Worm (Caenorhabditis elegans) whole organism, L4 larva: ENCODE results near the gene F35H10.5.

Source experiments
- arid-1 ChIP-seq: fragments of 200-800 bp; sonication (Bioruptor generic); conservative IDR thresholded peaks from 2 replicates; pipeline ENCODE4 v1.3.6; 2022; ENCODE audit warnings: missing genetic modification reagents, missing genetic modification characterization, missing compliant biosample characterization
- ces-1 ChIP-seq: fragments of 150-350 bp; sonication (generic microtip); optimal IDR thresholded peaks from 4 replicates; lab custom pipeline; 2014; ENCODE audit warnings: missing biosample characterization, missing genetic modification reagents, missing genetic modification characterization
- cey-2 ChIP-seq: sonication (generic microtip); optimal IDR thresholded peaks from 3 replicates; lab custom pipeline; 2017; ENCODE audit warnings: missing genetic modification characterization, mild to moderate bottlenecking, missing compliant biosample characterization, antibody characterized with exemption, borderline replicate concordance; ENCODE audit not compliant: insufficient read depth
- daf-8 ChIP-seq: fragments of 200-800 bp; sonication (Bioruptor generic); IDR thresholded peaks from 2 replicates; pipeline ENCODE4 v1.3.6; 2022; ENCODE audit warnings: missing genetic modification characterization, missing compliant biosample characterization
- dmd-9 ChIP-seq: fragments of 200-800 bp; sonication (Bioruptor generic); IDR thresholded peaks from 2 replicates; pipeline ENCODE4 v1.3.6; 2022; ENCODE audit warnings: missing genetic modification reagents, missing genetic modification characterization, missing compliant biosample characterization
- egl-27 ChIP-seq: sonication (generic microtip); optimal IDR thresholded peaks from 3 replicates; lab custom pipeline; 2017; ENCODE audit warnings: missing biosample characterization, missing genetic modification reagents, missing genetic modification characterization
- egl-43 ChIP-seq: fragments of 200-800 bp; sonication (Bioruptor generic); IDR thresholded peaks from 2 replicates; pipeline ENCODE4 v1.3.6; 2022; ENCODE audit warnings: missing genetic modification reagents, missing genetic modification characterization, missing compliant biosample characterization
- fkh-10 ChIP-seq: fragments of 150-350 bp; optimal IDR thresholded peaks from 2 replicates; lab custom pipeline; 2014; ENCODE audit warnings: missing biosample characterization, missing genetic modification reagents, missing genetic modification characterization
- fos-1 ChIP-seq: fragments of 150-350 bp; optimal IDR thresholded peaks from 2 replicates; lab custom pipeline; 2014; ENCODE audit warnings: missing biosample characterization, missing genetic modification characterization
- hif-1 ChIP-seq, 2 experiments: sonication (generic microtip); optimal IDR thresholded peaks; 2 replicates each; lab custom pipeline; 2016 to 2017; ENCODE audit warnings: missing compliant biosample characterization in 2 of 2, missing genetic modification characterization in 2 of 2, missing genetic modification reagents in 2 of 2, missing genotype in 2 of 2, mild to moderate bottlenecking in 1 of 2
- hlh-11 ChIP-seq: fragments of 200-800 bp; sonication (Bioruptor generic); optimal IDR thresholded peaks from 2 replicates; lab custom pipeline; 2018; ENCODE audit warnings: mild to moderate bottlenecking, missing genetic modification characterization, missing compliant biosample characterization
- hmg-1.1 ChIP-seq: fragments of 200-800 bp; sonication (Bioruptor generic); IDR thresholded peaks from 2 replicates; pipeline ENCODE4 v1.3.6; 2022; ENCODE audit warnings: missing genetic modification reagents, missing genetic modification characterization, missing compliant biosample characterization
- jun-1 ChIP-seq: fragments of 150-350 bp; optimal IDR thresholded peaks from 2 replicates; lab custom pipeline; 2014; ENCODE audit warnings: missing biosample characterization, missing genetic modification reagents, missing genetic modification characterization
- lin-1 ChIP-seq: fragments of 200-800 bp; sonication (Bioruptor generic); IDR thresholded peaks from 2 replicates; pipeline ENCODE4 v1.3.6; 2022; ENCODE audit warnings: missing genetic modification reagents, missing genetic modification characterization, missing compliant biosample characterization
- lin-13 ChIP-seq: fragments of 150-350 bp; optimal IDR thresholded peaks from 2 replicates; lab custom pipeline; 2014; ENCODE audit warnings: missing biosample characterization, missing genetic modification reagents, missing genetic modification characterization
- lin-38 ChIP-seq: fragments of 200-800 bp; sonication (Bioruptor generic); IDR thresholded peaks from 2 replicates; pipeline ENCODE4 v1.3.6; 2022; ENCODE audit warnings: missing genetic modification reagents, missing genetic modification characterization, missing compliant biosample characterization
- lsy-2 ChIP-seq, 2 experiments: fragments of 150-350 bp in 1 of 2; sonication (generic microtip) in 1 of 2; optimal IDR thresholded peaks; 2 replicates each; lab custom pipeline; 2014 to 2017; ENCODE audit warnings: missing biosample characterization in 2 of 2, missing genetic modification characterization in 2 of 2
- mdl-1 ChIP-seq, 2 experiments: fragments of 150-350 bp in 1 of 2; sonication (generic microtip) in 1 of 2; optimal IDR thresholded peaks; 2 replicates each; lab custom pipeline; 2014 to 2017; ENCODE audit warnings: missing biosample characterization in 2 of 2, missing genetic modification characterization in 2 of 2
- mxl-3 ChIP-seq: fragments of 200-800 bp; sonication (Bioruptor generic); optimal IDR thresholded peaks from 2 replicates; lab custom pipeline; 2018; ENCODE audit warnings: mild to moderate bottlenecking, missing genetic modification characterization, missing compliant biosample characterization
- nhr-10 ChIP-seq: fragments of 150-350 bp; optimal IDR thresholded peaks from 2 replicates; lab custom pipeline; 2014; ENCODE audit warnings: missing biosample characterization, missing genetic modification characterization
- nhr-102 ChIP-seq: sonication (generic microtip); optimal IDR thresholded peaks from 2 replicates; lab custom pipeline; 2016; ENCODE audit warnings: mild to moderate bottlenecking, missing genetic modification characterization, moderate library complexity, missing compliant biosample characterization
- nhr-25 ChIP-seq: sonication (generic microtip); optimal IDR thresholded peaks from 2 replicates; lab custom pipeline; 2017; ENCODE audit warnings: missing genetic modification characterization, mild to moderate bottlenecking, missing compliant biosample characterization, antibody characterized with exemption, moderate library complexity, borderline replicate concordance; ENCODE audit not compliant: insufficient read depth
- nhr-28 ChIP-seq: fragments of 150-350 bp; optimal IDR thresholded peaks from 2 replicates; lab custom pipeline; 2014; ENCODE audit warnings: missing biosample characterization, missing genetic modification characterization
- nhr-41 ChIP-seq: fragments of 200-800 bp; sonication (Bioruptor generic); IDR thresholded peaks from 2 replicates; pipeline ENCODE4 v1.3.6; 2022; ENCODE audit warnings: missing genetic modification reagents, missing genetic modification characterization, missing compliant biosample characterization
- nhr-6 ChIP-seq: fragments of 150-350 bp; optimal IDR thresholded peaks from 2 replicates; lab custom pipeline; 2014; ENCODE audit warnings: missing biosample characterization, missing genetic modification characterization
- nhr-76 ChIP-seq: fragments of 150-350 bp; optimal IDR thresholded peaks from 2 replicates; lab custom pipeline; 2014; ENCODE audit warnings: missing biosample characterization, missing genetic modification characterization
- saeg-2 ChIP-seq: fragments of 200-800 bp; sonication (Bioruptor generic); IDR thresholded peaks from 2 replicates; pipeline ENCODE4 v1.3.6; 2022; ENCODE audit warnings: missing genetic modification reagents, missing genetic modification characterization, missing compliant biosample characterization
- sdz-12 ChIP-seq: fragments of 200-800 bp; sonication (Bioruptor generic); optimal IDR thresholded peaks from 2 replicates; lab custom pipeline; 2018; ENCODE audit warnings: mild to moderate bottlenecking, missing genetic modification characterization, missing compliant biosample characterization
- spr-1 ChIP-seq: sonication (generic microtip); optimal IDR thresholded peaks from 2 replicates; lab custom pipeline; 2016; ENCODE audit warnings: mild to moderate bottlenecking, missing genetic modification characterization, missing compliant biosample characterization
- unc-130 ChIP-seq: sonication (generic microtip); optimal IDR thresholded peaks from 2 replicates; lab custom pipeline; 2016; ENCODE audit warnings: missing genetic modification reagents, missing genetic modification characterization, missing compliant biosample characterization
- unc-62 ChIP-seq, 3 experiments: fragments of 150-350 bp in 1 of 3; sonication (generic microtip); optimal IDR thresholded peaks in 2 of 3; peaks in 1 of 3; 1 replicate in 1 of 3; 2 replicates in 2 of 3; lab custom pipeline; 2014 to 2017; ENCODE audit warnings: missing biosample characterization in 3 of 3, missing genetic modification characterization in 3 of 3, missing genetic modification reagents in 3 of 3, missing genotype in 1 of 3
- vab-7 ChIP-seq: fragments of 200-800 bp; sonication (Bioruptor generic); IDR thresholded peaks from 2 replicates; pipeline ENCODE4 v1.3.6; 2022; ENCODE audit warnings: missing genetic modification reagents, missing genetic modification characterization, missing compliant biosample characterization
- zfp-3 ChIP-seq: fragments of 200-800 bp; sonication (Bioruptor generic); conservative IDR thresholded peaks from 2 replicates; pipeline ENCODE4 v1.3.6; 2022; ENCODE audit warnings: missing genetic modification reagents, missing genetic modification characterization, missing compliant biosample characterization
- zip-2 ChIP-seq: fragments of 150-350 bp; optimal IDR thresholded peaks from 2 replicates; lab custom pipeline; 2014; ENCODE audit warnings: missing biosample characterization, missing genetic modification characterization

F35H10.5 gene

ce11 chrIV:8268024-8268423 is 32.5 kb upstream of the F35H10.5 start, which contains the start of the genes K07H8.5 and K07H8.8 (continued):
- TF ChIP-seq lin-38 = no peak

DNA sequence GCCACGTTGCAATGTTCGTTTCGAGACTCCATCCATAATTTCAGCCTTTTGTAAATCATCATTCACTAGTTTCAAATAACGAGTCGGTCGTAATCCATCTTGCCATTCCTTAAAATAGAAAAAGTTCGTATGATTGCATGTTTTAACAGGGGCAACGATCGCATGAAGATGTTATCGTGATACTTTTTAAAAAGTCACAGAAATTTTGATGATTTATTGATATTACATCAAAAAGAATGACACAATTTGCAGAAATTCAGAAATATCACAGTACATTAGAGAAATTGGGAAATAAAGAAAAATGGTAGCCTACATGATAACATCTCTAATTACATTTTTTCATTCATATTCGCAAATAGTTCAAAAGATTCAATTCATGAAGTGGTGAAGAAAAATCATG is 27.2 kb upstream of the F35H10.5 start:
- peak in 1 of 2 experiments; percentile 88 for TF ChIP-seq unc-62 (GFP tag; optimal IDR thresholded peaks at IDR 0.05 in 1 of 2; lab: Kevin White, UChicago)
- TF ChIP-seq unc-62 (tag; optimal IDR thresholded peaks at IDR 0.05; lab: Kevin White, UChicago) = no peak
- peak; percentile 49 for TF ChIP-seq nhr-28 (tag; lab: Kevin White, UChicago)
- no peak for TF ChIP-seq nhr-102 (tag; lab: Kevin White, UChicago)

DNA sequence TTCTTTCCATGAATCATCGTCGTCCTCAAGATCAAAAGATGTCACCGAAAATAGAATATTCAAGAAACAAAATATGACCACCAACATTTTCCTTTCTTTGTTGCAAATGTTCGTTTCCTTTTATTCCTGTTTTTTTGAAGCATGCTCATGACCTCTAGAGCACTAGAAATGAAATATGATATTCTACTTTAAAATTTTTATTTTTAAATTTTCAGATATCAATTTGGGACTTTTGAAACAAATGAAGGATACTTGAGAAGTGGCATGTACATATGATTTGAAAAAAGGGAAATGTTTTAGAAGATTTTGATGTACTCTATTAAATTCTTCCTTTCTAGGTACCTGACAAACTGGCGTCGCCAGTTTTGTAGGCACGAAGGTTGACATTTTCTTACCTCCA is 25.3 kb upstream of the F35H10.5 start, which contains the start of gene K07H8.11:
Gene K07H8.11, minus strand, starts transcription at position 101 of the 400 bp plus-strand sequence.
- TF ChIP-seq daf-8 (GFP tag; lab: Robert Waterston, UW) (no peak), nhr-41 (GFP tag; lab: Robert Waterston, UW) (no peak), unc-130 (no peak), nhr-6 (tag; lab: Kevin White, UChicago) (no peak), fos-1 (tag; lab: Kevin White, UChicago) (no peak), zfp-3 (GFP tag; lab: Robert Waterston, UW) (no peak), sdz-12 (GFP tag; lab: Kevin White, UChicago) (no peak), jun-1 (tag; lab: Kevin White, UChicago) (no peak), ces-1 (GFP tag; lab: Kevin White, UChicago) (no peak), fkh-10 (no peak), hmg-1.1 (GFP tag; lab: Robert Waterston, UW) (no peak), hlh-11 (no peak), nhr-10 (no peak), arid-1 (GFP tag; lab: Robert Waterston, UW) (no peak), lin-13 (GFP tag; lab: Kevin White, UChicago) (no peak), mdl-1 (tag; optimal IDR thresholded peaks at IDR 0.05; lab: Kevin White, UChicago) (no peak), mxl-3 (GFP tag; lab: Kevin White, UChicago) (no peak), zip-2 (no peak), hif-1 (tag; optimal IDR thresholded peaks at IDR 0.05; lab: Kevin White, UChicago) (no peak)

DNA sequence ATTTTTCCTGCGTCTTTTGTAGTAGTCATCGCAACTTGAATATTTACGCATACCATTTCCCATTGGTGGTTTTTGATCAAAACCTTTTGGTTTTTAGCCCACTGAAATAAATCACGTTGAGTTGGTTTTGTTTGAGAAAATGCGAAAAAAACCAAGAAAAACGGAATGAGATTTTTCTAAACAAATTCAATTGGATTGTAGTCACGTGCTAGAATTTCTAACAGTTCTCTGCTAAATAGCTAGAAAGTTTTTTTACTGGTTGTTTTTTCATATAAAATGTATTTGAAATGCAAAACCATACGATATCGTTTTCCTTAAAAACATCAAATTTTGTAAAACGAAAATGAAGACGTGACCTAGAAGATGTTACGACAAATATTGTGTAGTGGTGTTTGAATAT is 24.0 kb upstream of the F35H10.5 start, which contains the start of gene K07H8.12:
Gene K07H8.12, minus strand, starts transcription at position 101 of the 400 bp plus-strand sequence.
- no peak for TF ChIP-seq nhr-76 (tag; lab: Kevin White, UChicago)
- TF ChIP-seq egl-27 (tag; lab: Kevin White, UChicago) = no peak
- no peak for TF ChIP-seq lin-1 (GFP tag; lab: Robert Waterston, UW)
- TF ChIP-seq nhr-25 (tag; lab: Kevin White, UChicago) = no peak
- no peak for TF ChIP-seq egl-43 (GFP tag; lab: Robert Waterston, UW)
- TF ChIP-seq vab-7 (GFP tag; lab: Robert Waterston, UW) = no peak
- no peak for TF ChIP-seq arid-1 (GFP tag; lab: Robert Waterston, UW)
- TF ChIP-seq lsy-2 (tag; optimal IDR thresholded peaks at IDR 0.05; lab: Kevin White, UChicago) = no peak
- TF ChIP-seq spr-1 (tag; lab: Kevin White, UChicago) = no peak
- no peak for TF ChIP-seq saeg-2

DNA sequence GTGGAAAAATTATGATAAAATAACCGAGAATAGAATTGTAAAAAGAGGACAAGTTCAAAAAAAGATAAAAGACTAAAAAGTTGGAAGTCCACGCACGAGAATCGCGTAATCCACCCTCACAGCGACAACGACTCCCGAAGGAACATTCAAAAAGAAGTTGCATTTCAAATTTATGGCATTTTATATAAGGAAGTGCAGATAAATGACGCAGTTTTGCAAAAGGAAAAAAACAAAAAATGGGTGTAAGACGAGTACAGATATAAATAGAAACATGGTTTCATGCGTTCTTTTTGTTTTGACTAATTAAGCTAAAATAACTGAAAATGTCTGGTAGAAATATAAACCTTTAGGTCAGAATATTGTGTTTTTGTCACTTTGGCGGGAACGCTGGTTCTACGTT is 17.4 kb upstream of the F35H10.5 start:
- TF ChIP-seq dmd-9 (GFP tag; lab: Robert Waterston, UW) (no peak), unc-62 (GFP tag; optimal IDR thresholded peaks at IDR 0.05 in 1 of 2; lab: Kevin White, UChicago) (peak in 1 of 2 experiments; percentile 80), unc-62 (tag; optimal IDR thresholded peaks at IDR 0.05; lab: Kevin White, UChicago) (no peak), cey-2 (tag; lab: Kevin White, UChicago) (no peak)
